Worm (Caenorhabditis elegans): ENCODE measurements around the gene F49F1.9.

DNA sequence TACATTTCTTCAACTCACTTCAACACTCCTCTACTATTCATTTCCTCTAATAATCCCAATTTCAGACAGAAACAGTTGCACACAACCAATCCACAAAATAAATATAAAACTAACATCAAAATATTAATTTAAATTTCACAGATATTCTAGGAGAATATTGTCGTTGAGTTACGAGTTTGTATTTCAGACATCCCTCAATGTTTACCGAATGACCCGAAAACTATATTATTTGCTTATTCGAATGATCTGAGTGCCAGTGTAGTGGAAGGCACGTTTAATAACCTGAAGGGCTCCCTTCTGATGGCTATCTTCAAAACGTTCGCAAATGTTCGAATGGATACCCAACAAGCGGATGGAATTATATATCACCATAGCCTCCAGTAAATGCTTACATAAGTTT, 7.4 kb upstream of the F49F1.9 start, which contains the start of gene R07C12.3:
- TF ChIP-seq ZK546.5 (tag; optimal IDR thresholded peaks at IDR 0.05) (no peak), mdl-1 (tag; optimal IDR thresholded peaks at IDR 0.05) (no peak), lin-39 (tag; optimal IDR thresholded peaks at IDR 0.05) (no peak), ztf-4 (tag; optimal IDR thresholded peaks at IDR 0.05) (no peak), egl-27 (tag; optimal IDR thresholded peaks at IDR 0.05) (no peak), alr-1 (tag; optimal IDR thresholded peaks at IDR 0.05) (no peak), aly-2 (tag; optimal IDR thresholded peaks at IDR 0.05) (no peak)
